Worm (Caenorhabditis elegans) whole organism, mixed stage, embryonic: ENCODE measurements around the gene W04G3.5.

Experiments
- bed-3 ChIP-seq: fragments of 200-800 bp; sonication (Bioruptor generic); optimal IDR thresholded peaks from 3 replicates; lab custom pipeline; 2018; ENCODE audit warnings: mild to moderate bottlenecking, missing genetic modification characterization, moderate library complexity, missing compliant biosample characterization
- mep-1 ChIP-seq: fragments of 150-350 bp; optimal IDR thresholded peaks from 2 replicates; lab custom pipeline; 2017; ENCODE audit warnings: missing biosample characterization, missing genetic modification reagents, missing genetic modification characterization, inconsistent platforms
- mls-2 ChIP-seq: sonication (generic microtip); optimal IDR thresholded peaks from 2 replicates; lab custom pipeline; 2016; ENCODE audit warnings: mild to moderate bottlenecking, missing genetic modification characterization, moderate library complexity, missing compliant biosample characterization
- nhr-76 ChIP-seq: sonication (generic microtip); optimal IDR thresholded peaks from 2 replicates; lab custom pipeline; 2017; ENCODE audit warnings: missing biosample characterization, missing genetic modification characterization
- snpc-4 ChIP-seq: fragments of 150-350 bp; optimal IDR thresholded peaks from 2 replicates; lab custom pipeline; 2014; ENCODE audit warnings: missing biosample characterization, missing genetic modification characterization
- ztf-11 ChIP-seq: fragments of 150-350 bp; optimal IDR thresholded peaks from 2 replicates; lab custom pipeline; 2014; ENCODE audit warnings: missing biosample characterization, missing genetic modification characterization

ce11 chrX:11079667-11080066 lies 6.2 kb downstream of the W04G3.5 start, which contains the start of gene W04G3.13:
- no peak for TF ChIP-seq mep-1 (tag; lab: Kevin White, UChicago)
- TF ChIP-seq nhr-76 (tag; lab: Kevin White, UChicago) = no peak
- no peak for TF ChIP-seq bed-3 (GFP tag; lab: Kevin White, UChicago)
- TF ChIP-seq snpc-4 = no peak
- no peak for TF ChIP-seq ztf-11 (tag; lab: Kevin White, UChicago)
- no peak for TF ChIP-seq mls-2 (tag; lab: Kevin White, UChicago)
